Worm (Caenorhabditis elegans): Measurements from ENCODE around the gene H23L24.4.
"Not testable (repeated sequence)": the region's sequence is repeated elsewhere in the genome, so short reads cannot be mapped to it uniquely, and the experiment has no call there.

The H23L24.4 gene

ce11 chrIV:8722801-8723200, 17.4 kb upstream of the H23L24.4 start:
- TF ChIP-seq nhr-28 (tag; optimal IDR thresholded peaks at IDR 0.05) (no peak), elt-3 (tag; optimal IDR thresholded peaks at IDR 0.05) (no peak), nhr-25 (tag; optimal IDR thresholded peaks at IDR 0.05) (no peak), unc-39 (tag; optimal IDR thresholded peaks at IDR 0.05) (no peak), mdl-1 (tag; optimal IDR thresholded peaks at IDR 0.05) (no peak), ztf-4 (tag; optimal IDR thresholded peaks at IDR 0.05) (no peak), lin-39 (tag; optimal IDR thresholded peaks at IDR 0.05) (no peak), ceh-82 (tag; optimal IDR thresholded peaks at IDR 0.05) (no peak), unc-62 (GFP tag; optimal IDR thresholded peaks at IDR 0.05) (no peak), R02D3.7 (tag; optimal IDR thresholded peaks at IDR 0.05) (no peak), fkh-2 (tag; optimal IDR thresholded peaks at IDR 0.05) (no peak), ceh-16 (tag; optimal IDR thresholded peaks at IDR 0.05) (no peak), ceh-9 (tag; optimal IDR thresholded peaks at IDR 0.05) (no peak), nhr-67 (tag; optimal IDR thresholded peaks at IDR 0.05) (no peak), elt-2 (tag; optimal IDR thresholded peaks at IDR 0.05) (no peak), nhr-11 (tag; optimal IDR thresholded peaks at IDR 0.05) (no peak), ceh-28 (tag; optimal IDR thresholded peaks at IDR 0.05) (no peak)

ce11 chrIV:8718153-8718552, 12.7 kb upstream of the H23L24.4 start, which contains the start of gene H23L24.1:
H23L24.1 (plus strand) TSS chrIV:8718453.
- TF ChIP-seq nhr-23 (tag; optimal IDR thresholded peaks at IDR 0.05) (no peak), unc-39 (tag; optimal IDR thresholded peaks at IDR 0.05) (no peak), elt-1 (tag; optimal IDR thresholded peaks at IDR 0.05) (no peak), mml-1 (tag; optimal IDR thresholded peaks at IDR 0.05) (no peak), nhr-76 (tag; optimal IDR thresholded peaks at IDR 0.05) (no peak), R02D3.7 (tag; optimal IDR thresholded peaks at IDR 0.05) (no peak), nhr-237 (tag; optimal IDR thresholded peaks at IDR 0.05) (no peak)

DNA sequence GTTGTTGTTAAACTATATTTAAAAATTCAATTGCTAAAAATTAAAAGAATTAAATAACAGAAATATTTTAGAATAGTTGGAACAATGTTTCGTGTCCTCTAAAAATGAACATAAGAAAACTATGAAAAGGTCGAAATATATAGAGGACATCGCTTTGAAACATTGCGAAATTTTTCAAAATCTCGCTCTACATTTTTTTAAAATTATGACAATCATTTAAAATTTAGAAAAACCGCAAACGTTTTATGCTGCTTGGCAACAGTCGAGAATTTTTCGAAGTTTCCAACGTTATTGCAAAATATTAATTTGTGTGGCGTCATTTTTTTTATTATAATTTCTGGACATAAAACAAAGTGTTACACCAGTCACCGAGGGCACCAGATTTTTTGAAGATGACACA, 9.6 kb upstream of the H23L24.4 start, which contains the start of the genes parg-2 and ipla-5:
parg-2 (minus strand) TSS at position 101 of the 400 bp plus-strand sequence.
ipla-5 (plus strand) TSS at position 216 of the 400 bp plus-strand sequence.
- not testable (repeated sequence) for TF ChIP-seq lsy-12 (tag; optimal IDR thresholded peaks at IDR 0.05); lin-15B (tag; optimal IDR thresholded peaks at IDR 0.05); nfya-1 (tag; optimal IDR thresholded peaks at IDR 0.05; ENCODE audit: insufficient read depth)

DNA sequence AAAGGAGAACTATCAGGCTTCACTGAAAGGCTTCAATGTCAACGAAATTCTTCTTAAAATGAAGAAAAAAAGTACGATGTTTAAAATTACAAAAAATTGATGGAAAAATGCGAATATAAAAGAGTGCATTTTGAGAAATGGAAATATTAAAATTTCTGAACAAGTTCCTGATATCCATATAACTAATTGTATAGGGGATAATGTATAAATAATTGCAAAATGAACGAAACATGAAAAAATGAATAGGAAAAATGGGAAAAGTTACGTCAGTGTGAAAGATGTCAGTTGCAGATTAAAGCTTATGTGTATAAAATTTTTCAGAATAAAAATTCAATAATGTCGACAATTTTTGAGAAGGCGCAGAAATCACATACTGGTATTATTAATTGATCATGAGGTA, 2.6 kb upstream of the H23L24.4 start:
- no peak for TF ChIP-seq tbx-2 (tag; optimal IDR thresholded peaks at IDR 0.05)
- TF ChIP-seq elt-2 (tag; optimal IDR thresholded peaks at IDR 0.05), result no peak
- TF ChIP-seq lin-15B (tag; optimal IDR thresholded peaks at IDR 0.05), result no peak
- no peak for TF ChIP-seq fkh-2 (tag; optimal IDR thresholded peaks at IDR 0.05)
- no peak for TF ChIP-seq nhr-77 (tag; optimal IDR thresholded peaks at IDR 0.05)
- TF ChIP-seq lin-39 (tag; optimal IDR thresholded peaks at IDR 0.05), result no peak
- no peak for TF ChIP-seq ceh-16 (tag; optimal IDR thresholded peaks at IDR 0.05)
- TF ChIP-seq lsy-12 (tag; optimal IDR thresholded peaks at IDR 0.05), result no peak
- no peak for TF ChIP-seq eor-1 (tag; optimal IDR thresholded peaks at IDR 0.05)
- TF ChIP-seq ceh-82 (tag; optimal IDR thresholded peaks at IDR 0.05), result no peak
- TF ChIP-seq daf-12 (tag; optimal IDR thresholded peaks at IDR 0.05), result no peak
- no peak for TF ChIP-seq ceh-28 (tag; optimal IDR thresholded peaks at IDR 0.05)
- TF ChIP-seq elt-1 (tag; optimal IDR thresholded peaks at IDR 0.05), result no peak
- TF ChIP-seq nhr-67 (tag; optimal IDR thresholded peaks at IDR 0.05), result no peak

DNA sequence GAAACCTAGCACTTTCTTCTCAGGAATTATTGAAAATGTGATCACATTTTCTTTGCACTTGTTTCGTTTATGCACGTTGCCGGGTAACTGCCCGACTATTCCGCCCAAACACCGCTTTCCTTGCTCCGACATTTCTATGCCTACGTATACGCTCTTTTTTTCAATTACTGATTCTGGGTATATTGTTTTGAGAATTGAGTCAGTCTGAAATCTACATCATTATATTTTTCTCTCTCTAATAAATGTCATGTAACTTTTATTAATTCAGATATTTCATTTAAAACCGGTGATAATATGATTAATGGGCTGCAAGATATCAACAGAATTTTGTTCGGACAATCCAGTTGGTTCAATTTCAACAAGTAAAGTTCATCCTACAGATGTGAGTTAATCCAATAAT, 8.0 kb downstream of the H23L24.4 start, which contains the start of gene ttll-11:
ttll-11 (plus strand) TSS at position 301 of the 400 bp plus-strand sequence.
- TF ChIP-seq nhr-237 (tag; optimal IDR thresholded peaks at IDR 0.05) (no peak), ceh-16 (tag; optimal IDR thresholded peaks at IDR 0.05) (no peak), egl-5 (tag; optimal IDR thresholded peaks at IDR 0.05) (no peak), nfya-1 (tag; optimal IDR thresholded peaks at IDR 0.05; ENCODE audit: insufficient read depth) (no peak), nhr-23 (tag; optimal IDR thresholded peaks at IDR 0.05) (no peak), jun-1 (tag; optimal IDR thresholded peaks at IDR 0.05) (no peak)

- TF ChIP-seq nhr-77 (tag; optimal IDR thresholded peaks at IDR 0.05), result no peak
- TF ChIP-seq lin-15B (tag; optimal IDR thresholded peaks at IDR 0.05), result peak; percentile 8
- TF ChIP-seq skn-1 (tag; optimal IDR thresholded peaks at IDR 0.05), result no peak
- no peak for TF ChIP-seq tbx-2 (tag; optimal IDR thresholded peaks at IDR 0.05)
- TF ChIP-seq unc-39 (tag; optimal IDR thresholded peaks at IDR 0.05), result no peak
- TF ChIP-seq nfya-1 (tag; optimal IDR thresholded peaks at IDR 0.05; ENCODE audit: insufficient read depth), result no peak
- no peak for TF ChIP-seq fkh-2 (tag; optimal IDR thresholded peaks at IDR 0.05)
- no peak for TF ChIP-seq lin-39 (tag; optimal IDR thresholded peaks at IDR 0.05)
- no peak for TF ChIP-seq ZK546.5 (tag; optimal IDR thresholded peaks at IDR 0.05)
- no peak for TF ChIP-seq fos-1 (tag; optimal IDR thresholded peaks at IDR 0.05)
- no peak for TF ChIP-seq sea-2 (GFP tag; optimal IDR thresholded peaks at IDR 0.05)
- TF ChIP-seq ama-1 (optimal IDR thresholded peaks at IDR 0.05), result no peak
- TF ChIP-seq daf-12 (tag; optimal IDR thresholded peaks at IDR 0.05), result no peak
- TF ChIP-seq pha-4 (tag; optimal IDR thresholded peaks at IDR 0.05), result peak; percentile 55
- no peak for TF ChIP-seq elt-3 (tag; optimal IDR thresholded peaks at IDR 0.05)
- no peak for TF ChIP-seq nhr-11 (tag; optimal IDR thresholded peaks at IDR 0.05)
- no peak for TF ChIP-seq nhr-237 (tag; optimal IDR thresholded peaks at IDR 0.05)
- no peak for TF ChIP-seq aly-2 (tag; optimal IDR thresholded peaks at IDR 0.05)
- no peak for TF ChIP-seq elt-2 (tag; optimal IDR thresholded peaks at IDR 0.05)
- peak; percentile 13 for TF ChIP-seq nhr-23 (tag; optimal IDR thresholded peaks at IDR 0.05)
- no peak for TF ChIP-seq unc-62 (GFP tag; optimal IDR thresholded peaks at IDR 0.05)
- no peak for TF ChIP-seq egl-27 (tag; optimal IDR thresholded peaks at IDR 0.05)
- no peak for TF ChIP-seq jun-1 (tag; optimal IDR thresholded peaks at IDR 0.05)
- no peak for TF ChIP-seq ceh-82 (tag; optimal IDR thresholded peaks at IDR 0.05)
- TF ChIP-seq ztf-4 (tag; optimal IDR thresholded peaks at IDR 0.05), result no peak
- TF ChIP-seq hmg-11 (tag; optimal IDR thresholded peaks at IDR 0.05), result peak; percentile 29
- TF ChIP-seq mml-1 (tag; optimal IDR thresholded peaks at IDR 0.05), result no peak
Measured at ce11 chrIV:8691486-8691885, 13.9 kb downstream of the H23L24.4 start, which contains the start of the genes hst-1 and ints-6. hst-1 (minus strand) TSS chrIV:8691513. ints-6 (plus strand) TSS chrIV:8691745.

Data from whole organism, L3 larva.